Worm (Caenorhabditis elegans): Measurements from ENCODE around the gene R07E4.5.
A peak's percentile ranks its signal among the peaks of the same experiment; 100 is the strongest.

Gene R07E4.5

ce11 chrX:5953174-5953573, at the start of gene R07E4.5, which contains the start of gene R07E4.3:
Gene R07E4.5, minus strand, starts transcription at chrX:5953174.
Gene R07E4.3, plus strand, starts transcription at chrX:5953458.
- TF ChIP-seq pax-3 (tag; optimal IDR thresholded peaks at IDR 0.05) (no peak), alr-1 (tag; optimal IDR thresholded peaks at IDR 0.05; ENCODE audit: borderline replicate concordance) (no peak), lin-13 (GFP tag; optimal IDR thresholded peaks at IDR 0.05) (peak; percentile 74), ces-1 (GFP tag; optimal IDR thresholded peaks at IDR 0.05) (no peak), dpl-1 (GFP tag; optimal IDR thresholded peaks at IDR 0.05) (peak; percentile 57 to 74 (median 71)), lin-35 (GFP tag; optimal IDR thresholded peaks at IDR 0.05) (peak; percentile 80 to 87), F16B12.6 (tag; optimal IDR thresholded peaks at IDR 0.05) (peak; percentile 31), zip-4 (GFP tag; optimal IDR thresholded peaks at IDR 0.05) (no peak), vab-15 (tag; optimal IDR thresholded peaks at IDR 0.05) (no peak), dsc-1 (tag; optimal IDR thresholded peaks at IDR 0.05) (peak; percentile 48), blmp-1 (tag; optimal IDR thresholded peaks at IDR 0.05) (peak; percentile 61), mdl-1 (tag; optimal IDR thresholded peaks at IDR 0.05) (peak in 1 of 2 experiments; percentile 76), mef-2 (tag; optimal IDR thresholded peaks at IDR 0.05) (no peak), egl-27 (tag; optimal IDR thresholded peaks at IDR 0.05) (no peak), ceh-8 (GFP tag; optimal IDR thresholded peaks at IDR 0.05) (no peak), nhr-85 (tag) (peak; percentile 77), ceh-88 (GFP tag; IDR thresholded peaks at IDR 0.05) (0 out of 2 replicates have a peak, but pooled peaks have one; percentile 31), unc-62 (GFP tag; optimal IDR thresholded peaks at IDR 0.05) (no peak), unc-86 (tag; optimal IDR thresholded peaks at IDR 0.05) (peak; percentile 45), ztf-4 (tag; optimal IDR thresholded peaks at IDR 0.05) (peak; percentile 0), sox-4 (tag; optimal IDR thresholded peaks at IDR 0.05) (no peak), elt-3 (tag; optimal IDR thresholded peaks at IDR 0.05) (peak in 2 of 6 experiments; percentile 12 to 76), C16A3.4 (tag; optimal IDR thresholded peaks at IDR 0.05) (peak; percentile 93), nhr-77 (tag; optimal IDR thresholded peaks at IDR 0.05) (peak; percentile 59), nhr-20 (tag; optimal IDR thresholded peaks at IDR 0.05) (peak; percentile 81), tlp-1 (tag; optimal IDR thresholded peaks at IDR 0.05) (no peak), xbp-1 (tag; optimal IDR thresholded peaks at IDR 0.05) (peak; percentile 86), grh-1 (GFP tag; IDR thresholded peaks at IDR 0.05) (no peak), ztf-11 (tag; optimal IDR thresholded peaks at IDR 0.05) (no peak), pag-3 (tag; optimal IDR thresholded peaks at IDR 0.05; ENCODE audit: borderline replicate concordance, insufficient read depth) (no peak), tbx-2 (tag; optimal IDR thresholded peaks at IDR 0.05) (peak; percentile 64), aha-1 (tag; optimal IDR thresholded peaks at IDR 0.05) (no peak), nhr-71 (tag; optimal IDR thresholded peaks at IDR 0.05) (peak; percentile 81), lin-39 (tag; optimal IDR thresholded peaks at IDR 0.05) (no peak), skn-1 (tag; optimal IDR thresholded peaks at IDR 0.05) (peak; percentile 61), nhr-11 (tag; optimal IDR thresholded peaks at IDR 0.05) (no peak), mep-1 (tag; optimal IDR thresholded peaks at IDR 0.05) (peak; percentile 70), C34B4.2 (tag; optimal IDR thresholded peaks at IDR 0.05) (no peak), nhr-19 (GFP tag; conservative IDR thresholded peaks at IDR 0.05) (peak; percentile 65), swsn-7 (tag; optimal IDR thresholded peaks at IDR 0.05) (peak; percentile 67), nhr-84 (tag; optimal IDR thresholded peaks at IDR 0.05) (no peak), fkh-4 (tag; optimal IDR thresholded peaks at IDR 0.05; ENCODE audit: borderline replicate concordance) (no peak), ceh-63 (GFP tag; optimal IDR thresholded peaks at IDR 0.05) (no peak), fkh-8 (tag; optimal IDR thresholded peaks at IDR 0.05) (peak; percentile 65), nhr-90 (tag; optimal IDR thresholded peaks at IDR 0.05; ENCODE audit: poor library complexity) (peak; percentile 75), nhr-12 (tag; optimal IDR thresholded peaks at IDR 0.05) (no peak), isw-1 (GFP tag; IDR thresholded peaks at IDR 0.05) (peak; percentile 36), unc-130 (tag; optimal IDR thresholded peaks at IDR 0.05) (peak; percentile 91), mab-9 (GFP tag; IDR thresholded peaks at IDR 0.05) (no peak), fos-1 (tag; optimal IDR thresholded peaks at IDR 0.05) (no peak), ceh-82 (tag; optimal IDR thresholded peaks at IDR 0.05) (peak; percentile 40 to 79 (median 42)), lin-15B (tag; optimal IDR thresholded peaks at IDR 0.05) (peak; percentile 70), rnt-1 (tag; optimal IDR thresholded peaks at IDR 0.05) (no peak)

Data from whole organism, L1 larva.